Fruit fly (Drosophila melanogaster) Kc167 (cell line): Measurements from ENCODE around the gene nonA-l.

Experiments
- insv ChIP-seq: fragments of >200 bp; optimal IDR thresholded peaks from 3 replicates; lab custom pipeline; 2018; ENCODE audit warnings: missing external identifiers
- psq ChIP-seq: fragments of >200 bp; optimal IDR thresholded peaks from 2 replicates; lab custom pipeline; 2017; ENCODE audit warnings: missing external identifiers

dm6 chr3R:16652091-16652490 lies 12.1 kb downstream of the nonA-l start, which contains the start of gene CG14907:
- TF ChIP-seq insv (lab: Kevin White, UChicago): no peak
- TF ChIP-seq psq: no peak
